Fruit fly (Drosophila melanogaster): ENCODE results near the gene Gclc.

The Gclc gene

dm6 chrX:8158942-8159472 lies 43.1 kb upstream of the Gclc start:
- no peak for TF ChIP-seq CG7368 (GFP tag; optimal IDR thresholded peaks at IDR 0.05)
- peak in 1 of 2 experiments; percentile 4 for TF ChIP-seq salr (GFP tag; optimal IDR thresholded peaks at IDR 0.05)
- TF ChIP-seq dsx (GFP tag; optimal IDR thresholded peaks at IDR 0.05; ENCODE audit: poor library complexity, severe bottlenecking), result peak; percentile 28
- peak; percentile 56 for TF ChIP-seq CG1621 (tag; optimal IDR thresholded peaks at IDR 0.05)
- no peak for TF ChIP-seq CG11294 (GFP tag; IDR thresholded peaks at IDR 0.05)
- TF ChIP-seq Gug (GFP tag; IDR thresholded peaks at IDR 0.05), result no peak
- peak; percentile 40 for TF ChIP-seq Eip78C (GFP tag)
- peak; percentile 82 for TF ChIP-seq CG6276 (GFP tag; optimal IDR thresholded peaks at IDR 0.05)
- no peak for TF ChIP-seq cyc (GFP tag; optimal IDR thresholded peaks at IDR 0.05)
- peak; percentile 98 for TF ChIP-seq svp (GFP tag)
- peak; percentile 81 for TF ChIP-seq CG6808 (GFP tag; optimal IDR thresholded peaks at IDR 0.05)
- TF ChIP-seq CG3919 (GFP tag; optimal IDR thresholded peaks at IDR 0.05), result peak; percentile 21
- no peak for TF ChIP-seq CG11762 (GFP tag; optimal IDR thresholded peaks at IDR 0.05; ENCODE audit: insufficient read depth)
- TF ChIP-seq CG6854 (GFP tag; optimal IDR thresholded peaks at IDR 0.05), result peak; percentile 60
- TF ChIP-seq fd59A (GFP tag; optimal IDR thresholded peaks at IDR 0.05), result no peak
- TF ChIP-seq Sox15 (GFP tag; optimal IDR thresholded peaks at IDR 0.05), result no peak
- TF ChIP-seq acj6 (GFP tag; optimal IDR thresholded peaks at IDR 0.05), result no peak
- peak; percentile 81 for TF ChIP-seq CG9139 (GFP tag; optimal IDR thresholded peaks at IDR 0.05)
- peak; percentile 48 for TF ChIP-seq spab (GFP tag; optimal IDR thresholded peaks at IDR 0.05)
- TF ChIP-seq CG10669 (GFP tag; optimal IDR thresholded peaks at IDR 0.05), result peak; percentile 6
- peak; percentile 55; the same call in 1 of the 2 replicates for TF ChIP-seq CG15336 (GFP tag; IDR thresholded peaks at IDR 0.05)
- TF ChIP-seq vri (GFP tag; optimal IDR thresholded peaks at IDR 0.05), result no peak
- TF ChIP-seq Sox102F (GFP tag; optimal IDR thresholded peaks at IDR 0.05), result no peak
- no peak for TF ChIP-seq Ets21C (GFP tag; optimal IDR thresholded peaks at IDR 0.05)
- TF ChIP-seq fkh (GFP tag; optimal IDR thresholded peaks at IDR 0.05), result no peak
- TF ChIP-seq ss (GFP tag; optimal IDR thresholded peaks at IDR 0.05), result peak; percentile 85 to 87
- no peak for TF ChIP-seq CG11902 (GFP tag; optimal IDR thresholded peaks at IDR 0.05)
- TF ChIP-seq topi (GFP tag; optimal IDR thresholded peaks at IDR 0.05), result no peak
- no peak for TF ChIP-seq Eip75B (GFP tag; optimal IDR thresholded peaks at IDR 0.05)
- TF ChIP-seq CG8319 (GFP tag; optimal IDR thresholded peaks at IDR 0.05), result no peak
- TF ChIP-seq achi (GFP tag; optimal IDR thresholded peaks at IDR 0.05), result no peak
- TF ChIP-seq CG10631 (GFP tag; optimal IDR thresholded peaks at IDR 0.05), result no peak
- TF ChIP-seq CG4318 (GFP tag; optimal IDR thresholded peaks at IDR 0.05), result no peak
- TF ChIP-seq eg (GFP tag; IDR thresholded peaks at IDR 0.05), result peak; percentile 24; the same call in 1 of the 3 replicates
- peak; percentile 41; the same call in 1 of the 3 replicates for TF ChIP-seq CG8119 (GFP tag; IDR thresholded peaks at IDR 0.05)
- no peak for TF ChIP-seq CG31627 (GFP tag; optimal IDR thresholded peaks at IDR 0.05)
- TF ChIP-seq Eip93F (GFP tag; optimal IDR thresholded peaks at IDR 0.05), result no peak
- TF ChIP-seq CG16779 (tag; optimal IDR thresholded peaks at IDR 0.05), result peak; percentile 49
- no peak for TF ChIP-seq Lpt (GFP tag; optimal IDR thresholded peaks at IDR 0.05)
- no peak for TF ChIP-seq CG8632 (GFP tag; optimal IDR thresholded peaks at IDR 0.05)
- TF ChIP-seq net (GFP tag; optimal IDR thresholded peaks at IDR 0.05), result peak; percentile 36

dm6 chrX:8157294-8157693 lies 41.3 kb upstream of the Gclc start, which contains the start of the genes Traf6 and GIIIspla2:
Traf6 (minus strand) TSS chrX:8157386.
GIIIspla2 (plus strand) TSS chrX:8157628.
- TF ChIP-seq dsx (GFP tag; optimal IDR thresholded peaks at IDR 0.05; ENCODE audit: poor library complexity, severe bottlenecking) (no peak), svp (GFP tag) (no peak), Eip78C (GFP tag) (peak; percentile 83), CG6163 (GFP tag; IDR thresholded peaks at IDR 0.05) (peak; percentile 86; the same call in 2 of the 3 replicates), Hr4 (GFP tag; optimal IDR thresholded peaks at IDR 0.05) (no peak), Gug (GFP tag; IDR thresholded peaks at IDR 0.05) (peak; percentile 75), CG8319 (GFP tag; optimal IDR thresholded peaks at IDR 0.05) (peak; percentile 33), Hr38 (GFP tag; optimal IDR thresholded peaks at IDR 0.05) (no peak), CG7368 (GFP tag; optimal IDR thresholded peaks at IDR 0.05) (no peak), vri (GFP tag; optimal IDR thresholded peaks at IDR 0.05) (no peak), CG9139 (GFP tag; optimal IDR thresholded peaks at IDR 0.05) (no peak), CG32006 (GFP tag; optimal IDR thresholded peaks at IDR 0.05) (no peak), net (GFP tag; optimal IDR thresholded peaks at IDR 0.05) (no peak), CG8632 (GFP tag; optimal IDR thresholded peaks at IDR 0.05) (no peak), fd85E (GFP tag; optimal IDR thresholded peaks at IDR 0.05) (no peak), Sox102F (GFP tag; optimal IDR thresholded peaks at IDR 0.05) (no peak), CG16779 (tag; optimal IDR thresholded peaks at IDR 0.05) (no peak), salr (GFP tag; optimal IDR thresholded peaks at IDR 0.05) (peak in 1 of 2 experiments; percentile 60), Smox (GFP tag; optimal IDR thresholded peaks at IDR 0.05) (no peak), Lpt (GFP tag; optimal IDR thresholded peaks at IDR 0.05) (peak; percentile 12), pdm3 (GFP tag; optimal IDR thresholded peaks at IDR 0.05) (peak; percentile 80), spab (GFP tag; optimal IDR thresholded peaks at IDR 0.05) (no peak), Hr39 (GFP tag; optimal IDR thresholded peaks at IDR 0.05) (peak; percentile 75), Sox14 (GFP tag; optimal IDR thresholded peaks at IDR 0.05) (peak; percentile 87), Eip75B (GFP tag; optimal IDR thresholded peaks at IDR 0.05) (peak; percentile 79)

Data from whole organism, prepupa.